Worm (Caenorhabditis elegans): ENCODE measurements around the gene mec-17.

- TF ChIP-seq tbx-11 (GFP tag; IDR thresholded peaks at IDR 0.05): no peak
- no peak for TF ChIP-seq F13C5.2 (tag; optimal IDR thresholded peaks at IDR 0.05)
- no peak for TF ChIP-seq ama-1 (optimal IDR thresholded peaks at IDR 0.05)
- TF ChIP-seq tra-4 (tag; optimal IDR thresholded peaks at IDR 0.05): no peak
- no peak for TF ChIP-seq aly-1 (tag; optimal IDR thresholded peaks at IDR 0.05)
- no peak for TF ChIP-seq sea-1 (GFP tag; conservative IDR thresholded peaks at IDR 0.05)
- no peak for TF ChIP-seq hmg-4 (GFP tag; optimal IDR thresholded peaks at IDR 0.05)
- no peak for TF ChIP-seq ceh-13 (GFP tag; optimal IDR thresholded peaks at IDR 0.05)
- no peak for TF ChIP-seq ets-7 (tag; optimal IDR thresholded peaks at IDR 0.05)
- TF ChIP-seq tbx-37 (GFP tag; conservative IDR thresholded peaks at IDR 0.05): no peak
- no peak for TF ChIP-seq B0310.2 (tag; optimal IDR thresholded peaks at IDR 0.05)
- TF ChIP-seq hnd-1 (tag; optimal IDR thresholded peaks at IDR 0.05): no peak
- TF ChIP-seq hmbx-1 (tag; optimal IDR thresholded peaks at IDR 0.05): no peak
Observed at ce11 chrIV:7946457-7946856, 40.5 kb downstream of the mec-17 start, which contains the start of gene czw-1.
